Worm (Caenorhabditis elegans) whole organism, young adult: ENCODE data around the gene srt-16.
"Not testable (repeated sequence)": the region's sequence is repeated elsewhere in the genome, so short reads cannot be mapped to it uniquely, and the experiment has no call there.

ENCODE experiments used
- B0019.2 ChIP-seq: fragments of 200-800 bp; sonication (Bioruptor generic); conservative IDR thresholded peaks from 2 replicates; pipeline ENCODE4 v1.3.6; 2022; ENCODE audit warnings: missing genetic modification reagents, missing genetic modification characterization, missing compliant biosample characterization
- B0035.1 ChIP-seq: sonication (generic microtip); optimal IDR thresholded peaks from 2 replicates; lab custom pipeline; 2016; ENCODE audit warnings: missing genetic modification characterization, mild to moderate bottlenecking, missing compliant biosample characterization, missing genotype, missing genetic modification reagents
- B0261.1 ChIP-seq: sonication (generic microtip); optimal IDR thresholded peaks from 2 replicates; lab custom pipeline; 2016; ENCODE audit warnings: mild to moderate bottlenecking, missing genetic modification characterization, moderate library complexity, missing compliant biosample characterization
- D2030.7 ChIP-seq: fragments of 200-800 bp; sonication (Bioruptor generic); IDR thresholded peaks from 2 replicates; pipeline ENCODE4 v1.3.6; 2022; ENCODE audit warnings: missing genetic modification reagents, missing genetic modification characterization, missing compliant biosample characterization
- F10E7.11 ChIP-seq: sonication (generic microtip); optimal IDR thresholded peaks from 2 replicates; lab custom pipeline; 2017; ENCODE audit warnings: mild to moderate bottlenecking, missing genetic modification characterization, moderate library complexity, missing compliant biosample characterization
- F33H1.4 ChIP-seq: fragments of 200-800 bp; sonication (Bioruptor generic); IDR thresholded peaks from 2 replicates; pipeline ENCODE4 v1.3.6; 2022; ENCODE audit warnings: missing genetic modification reagents, missing genetic modification characterization, missing compliant biosample characterization
- F39B2.1 ChIP-seq: fragments of 200-800 bp; sonication (Bioruptor generic); IDR thresholded peaks from 2 replicates; pipeline ENCODE4 v1.3.6; 2022; ENCODE audit warnings: missing genetic modification reagents, missing genetic modification characterization, missing compliant biosample characterization
- F52B5.7 ChIP-seq: sonication (generic microtip); optimal IDR thresholded peaks from 2 replicates; lab custom pipeline; 2016; ENCODE audit warnings: mild to moderate bottlenecking, missing genetic modification characterization, missing compliant biosample characterization
- Y53G8AR.9 ChIP-seq: fragments of 200-800 bp; sonication (Bioruptor generic); conservative IDR thresholded peaks from 2 replicates; pipeline ENCODE4 v1.3.6; 2022; ENCODE audit warnings: missing genetic modification reagents, missing genetic modification characterization, missing compliant biosample characterization
- Y56A3A.18 ChIP-seq: fragments of 200-800 bp; sonication (Bioruptor generic); IDR thresholded peaks from 2 replicates; pipeline ENCODE4 v1.3.6; 2022; ENCODE audit warnings: missing genetic modification reagents, missing genetic modification characterization, missing compliant biosample characterization
- aptf-2 ChIP-seq: fragments of 200-800 bp; sonication (Bioruptor generic); conservative IDR thresholded peaks from 2 replicates; pipeline ENCODE4 v1.3.6; 2022; ENCODE audit warnings: missing genetic modification reagents, missing genetic modification characterization, missing compliant biosample characterization
- attf-3 ChIP-seq: fragments of 200-800 bp; sonication (Bioruptor generic); conservative IDR thresholded peaks from 2 replicates; pipeline ENCODE4 v1.3.6; 2022; ENCODE audit warnings: missing genetic modification reagents, missing genetic modification characterization, missing compliant biosample characterization
- attf-5 ChIP-seq: fragments of 200-800 bp; sonication (Bioruptor generic); optimal IDR thresholded peaks from 2 replicates; lab custom pipeline; 2018; ENCODE audit warnings: mild to moderate bottlenecking, missing genetic modification characterization, missing compliant biosample characterization
- ccch-3 ChIP-seq: fragments of 200-800 bp; sonication (Bioruptor generic); optimal IDR thresholded peaks from 2 replicates; lab custom pipeline; 2018; ENCODE audit warnings: mild to moderate bottlenecking, missing genetic modification characterization, missing compliant biosample characterization
- ceh-40 ChIP-seq: fragments of 200-800 bp; sonication (Bioruptor generic); IDR thresholded peaks from 2 replicates; pipeline ENCODE4 v1.3.6; 2022; ENCODE audit warnings: missing genetic modification characterization, missing compliant biosample characterization
- ceh-91 ChIP-seq: fragments of 200-800 bp; sonication (Bioruptor generic); IDR thresholded peaks from 2 replicates; pipeline ENCODE4 v1.3.6; 2022; ENCODE audit warnings: missing genetic modification reagents, missing genetic modification characterization, missing compliant biosample characterization
- chd-7 ChIP-seq: sonication (generic microtip); optimal IDR thresholded peaks from 2 replicates; lab custom pipeline; 2016; ENCODE audit warnings: mild to moderate bottlenecking, missing genetic modification characterization, moderate library complexity, missing compliant biosample characterization
- die-1 ChIP-seq: sonication (generic microtip); optimal IDR thresholded peaks from 2 replicates; lab custom pipeline; 2016; ENCODE audit warnings: missing genotype, mild to moderate bottlenecking, missing genetic modification characterization, missing compliant biosample characterization
- dpl-1 ChIP-seq: fragments of 150-350 bp; optimal IDR thresholded peaks from 2 replicates; lab custom pipeline; 2014; ENCODE audit warnings: missing biosample characterization, missing genetic modification reagents, missing genetic modification characterization
- egl-44 ChIP-seq: fragments of 200-800 bp; sonication (Bioruptor generic); IDR thresholded peaks from 2 replicates; pipeline ENCODE4 v1.3.6; 2022; ENCODE audit warnings: missing genetic modification reagents, missing genetic modification characterization, missing compliant biosample characterization
- egrh-3 ChIP-seq: fragments of 200-800 bp; sonication (Bioruptor generic); IDR thresholded peaks from 2 replicates; pipeline ENCODE4 v1.3.6; 2022; ENCODE audit warnings: missing genetic modification reagents, missing genetic modification characterization, missing compliant biosample characterization
- hlh-12 ChIP-seq: sonication (generic microtip); optimal IDR thresholded peaks from 2 replicates; lab custom pipeline; 2016; ENCODE audit warnings: missing genetic modification characterization, missing compliant biosample characterization
- lag-1 ChIP-seq: fragments of 200-800 bp; sonication (Bioruptor generic); IDR thresholded peaks from 2 replicates; pipeline ENCODE4 v1.3.6; 2022; ENCODE audit warnings: missing genetic modification reagents, missing genetic modification characterization, missing compliant biosample characterization
- let-526 ChIP-seq: fragments of 200-800 bp; sonication (Bioruptor generic); IDR thresholded peaks from 2 replicates; pipeline ENCODE4 v1.3.6; 2022; ENCODE audit warnings: missing genetic modification reagents, missing genetic modification characterization, missing compliant biosample characterization
- lir-1 ChIP-seq: fragments of 200-800 bp; sonication (Bioruptor generic); conservative IDR thresholded peaks from 2 replicates; pipeline ENCODE4 v1.3.6; 2022; ENCODE audit warnings: missing genetic modification reagents, missing genetic modification characterization, missing compliant biosample characterization
- lsl-1 ChIP-seq: fragments of 200-800 bp; sonication (Bioruptor generic); optimal IDR thresholded peaks from 2 replicates; lab custom pipeline; 2018; ENCODE audit warnings: mild to moderate bottlenecking, missing genetic modification characterization, moderate library complexity, missing compliant biosample characterization
- mel-28 ChIP-seq: sonication (generic microtip); optimal IDR thresholded peaks from 2 replicates; lab custom pipeline; 2016; ENCODE audit warnings: borderline replicate concordance, mild to moderate bottlenecking, missing genetic modification characterization, missing compliant biosample characterization
- rec-8 ChIP-seq, 2 experiments: sonication (generic microtip); optimal IDR thresholded peaks; 2 replicates each; lab custom pipeline; 2016; ENCODE audit warnings: mild to moderate bottlenecking in 2 of 2, missing genetic modification characterization in 2 of 2, missing genetic modification reagents in 2 of 2, missing genotype in 2 of 2, missing biosample characterization in 1 of 2, missing compliant biosample characterization in 1 of 2, moderate library complexity in 1 of 2
- repo-1 ChIP-seq: sonication (generic microtip); optimal IDR thresholded peaks from 2 replicates; lab custom pipeline; 2017; ENCODE audit warnings: mild to moderate bottlenecking, missing genetic modification characterization, missing compliant biosample characterization
- snpc-1.1 ChIP-seq: sonication (generic microtip); optimal IDR thresholded peaks from 2 replicates; lab custom pipeline; 2017; ENCODE audit warnings: missing genetic modification characterization, mild to moderate bottlenecking, missing compliant biosample characterization, antibody characterized with exemption, moderate library complexity, missing genotype, missing genetic modification reagents; ENCODE audit not compliant: insufficient read depth
- unc-130 ChIP-seq: sonication (generic microtip); optimal IDR thresholded peaks from 2 replicates; lab custom pipeline; 2016; ENCODE audit warnings: missing genetic modification reagents, missing genetic modification characterization, missing compliant biosample characterization
- unc-62 ChIP-seq: fragments of 150-350 bp; optimal IDR thresholded peaks from 2 replicates; lab custom pipeline; 2014; ENCODE audit warnings: missing biosample characterization, missing genetic modification reagents, missing genetic modification characterization
- ztf-6 ChIP-seq: fragments of 200-800 bp; sonication (Bioruptor generic); IDR thresholded peaks from 2 replicates; pipeline ENCODE4 v1.3.6; 2022; ENCODE audit warnings: missing genetic modification reagents, missing genetic modification characterization, missing compliant biosample characterization

srt-16 gene

DNA sequence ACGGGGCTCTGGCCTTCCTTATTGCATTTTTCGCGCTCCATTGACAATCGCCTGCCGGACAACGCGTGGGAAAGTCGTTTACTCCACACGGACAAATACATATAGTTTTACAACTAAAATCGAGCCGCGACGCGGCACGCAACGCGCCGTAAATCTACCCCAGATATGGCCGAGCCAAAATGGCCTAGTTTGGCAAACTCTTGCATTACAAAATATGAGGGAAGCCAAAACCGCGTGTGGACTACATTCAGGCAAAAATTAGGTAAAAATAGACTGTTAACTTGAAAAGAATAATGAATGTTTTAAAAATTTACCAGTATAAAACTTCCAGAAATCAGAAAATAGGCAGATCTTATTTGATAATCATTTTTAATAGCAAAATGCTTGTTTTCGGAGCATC is at the start of gene srt-16:
TSS of gene srt-16 (minus strand) at position 101 of the 400 bp plus-strand sequence.
- not testable (repeated sequence) for TF ChIP-seq B0035.1, mel-28, chd-7 (tag; lab: Kevin White, UChicago)

DNA sequence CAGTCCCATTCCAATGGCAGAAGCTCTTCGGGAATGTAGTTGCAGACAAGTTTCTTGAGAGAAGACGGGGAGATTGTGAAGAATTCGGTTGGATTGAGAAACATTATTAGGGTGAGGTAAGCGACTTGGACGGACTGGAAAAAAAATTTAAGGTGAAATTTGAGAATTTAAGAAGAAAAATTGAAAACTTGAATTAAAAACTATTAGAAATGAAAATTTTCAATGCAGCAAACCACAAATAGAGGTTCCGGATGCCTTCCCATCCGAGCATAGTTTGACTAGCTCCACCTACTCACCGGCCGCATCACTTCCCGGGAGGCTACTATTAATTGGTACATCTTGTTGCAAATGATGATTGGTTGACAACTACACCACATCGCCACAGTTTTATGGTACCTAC is 49.4 kb upstream of the srt-16 start, which contains the start of gene Y73C8C.8:
TSS of gene Y73C8C.8 (minus strand) at position 101 of the 400 bp plus-strand sequence.
- TF ChIP-seq attf-3 (no peak), ztf-6 (GFP tag; lab: Robert Waterston, UW) (no peak), egrh-3 (GFP tag; lab: Robert Waterston, UW) (no peak), F33H1.4 (no peak), aptf-2 (GFP tag; lab: Robert Waterston, UW) (no peak), rec-8 (tag; optimal IDR thresholded peaks at IDR 0.05; lab: Kevin White, UChicago) (no peak), lir-1 (no peak), lsl-1 (GFP tag; lab: Kevin White, UChicago) (no peak), let-526 (GFP tag; lab: Robert Waterston, UW) (no peak), Y56A3A.18 (GFP tag; lab: Robert Waterston, UW) (no peak), lag-1 (GFP tag; lab: Robert Waterston, UW) (no peak), die-1 (tag; lab: Kevin White, UChicago) (no peak), egl-44 (no peak), F10E7.11 (no peak)

DNA sequence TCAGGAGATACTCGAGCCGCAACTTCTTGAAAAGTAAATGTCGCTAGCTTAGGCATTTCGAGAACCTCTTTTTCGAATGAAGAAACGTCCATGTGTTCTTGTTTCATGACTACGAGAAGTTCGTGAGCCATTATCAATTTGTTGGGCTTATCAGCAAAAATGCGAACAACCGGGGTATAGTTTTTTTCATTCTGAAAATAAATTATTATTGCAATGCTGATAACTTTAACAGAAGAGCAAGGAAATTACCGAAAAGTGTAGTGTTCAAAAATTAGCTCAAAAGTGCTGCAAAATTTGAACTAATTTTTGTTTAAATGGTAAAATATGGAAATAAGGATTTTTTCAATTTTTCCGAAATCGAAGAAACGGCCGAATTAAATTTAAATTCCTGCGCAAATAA is 47.9 kb upstream of the srt-16 start:
- TF ChIP-seq unc-130 (no peak), ccch-3 (GFP tag; lab: Kevin White, UChicago) (no peak), B0019.2 (GFP tag; lab: Robert Waterston, UW) (no peak)

DNA sequence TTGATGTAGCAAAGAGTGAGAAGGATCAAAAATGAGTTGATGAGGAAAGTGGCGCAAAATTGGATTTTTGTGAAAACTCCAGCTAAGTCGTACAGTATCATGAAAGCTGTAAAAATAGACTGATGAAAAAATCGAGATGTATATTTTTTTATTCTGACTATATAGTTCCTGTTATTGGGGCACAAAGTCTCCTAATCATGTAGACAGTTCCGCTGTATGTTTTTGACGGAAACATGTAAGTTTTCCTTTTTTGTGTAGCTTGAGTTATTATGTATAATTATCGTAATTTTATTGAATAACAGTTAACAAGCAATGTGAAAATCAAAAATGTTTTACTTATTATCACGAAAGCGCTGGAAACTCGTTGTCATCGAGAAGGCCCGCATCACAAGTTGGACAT is 43.1 kb upstream of the srt-16 start, which contains the start of gene str-68:
TSS of gene str-68 (minus strand) at position 101 of the 400 bp plus-strand sequence.
- TF ChIP-seq rec-8 (tag; optimal IDR thresholded peaks at IDR 0.05; lab: Kevin White, UChicago) (no peak), B0035.1 (tag; lab: Kevin White, UChicago) (no peak), ceh-91 (GFP tag; lab: Robert Waterston, UW) (no peak), dpl-1 (GFP tag; lab: Kevin White, UChicago) (no peak), egrh-3 (GFP tag; lab: Robert Waterston, UW) (no peak), repo-1 (no peak), Y53G8AR.9 (no peak), B0261.1 (tag; lab: Kevin White, UChicago) (no peak), F39B2.1 (GFP tag; lab: Robert Waterston, UW) (no peak), unc-62 (GFP tag; lab: Kevin White, UChicago) (no peak), D2030.7 (GFP tag; lab: Robert Waterston, UW) (no peak), snpc-1.1 (tag; lab: Kevin White, UChicago) (no peak), F52B5.7 (tag; lab: Kevin White, UChicago) (no peak), hlh-12 (tag; lab: Kevin White, UChicago) (no peak), ceh-40 (GFP tag; lab: Robert Waterston, UW) (no peak), attf-5 (GFP tag; lab: Kevin White, UChicago) (no peak)
